Fruit fly (Drosophila melanogaster) whole organism, prepupa: ENCODE data around the gene CG1233.

Experiments used
- Blimp-1 ChIP-seq: fragments of 200-800 bp; sonication (Bioruptor generic); optimal IDR thresholded peaks from 3 replicates; lab custom pipeline; 2017; ENCODE audit warnings: missing biosample characterization, missing genetic modification characterization, mild to moderate bottlenecking, moderate library complexity, missing genetic modification reagents
- CG11294 ChIP-seq: fragments of 200-800 bp; sonication (Bioruptor generic); IDR thresholded peaks from 2 replicates; pipeline ENCODE4 v1.3.6; 2022; ENCODE audit warnings: missing biosample characterization, missing genetic modification characterization
- CG34406 ChIP-seq: fragments of 200-800 bp; sonication (Bioruptor generic); optimal IDR thresholded peaks from 3 replicates; lab custom pipeline; 2016; ENCODE audit warnings: missing biosample characterization, missing genetic modification characterization
- CG3919 ChIP-seq: fragments of 200-800 bp; sonication (Bioruptor generic); optimal IDR thresholded peaks from 3 replicates; lab custom pipeline; 2016; ENCODE audit warnings: missing biosample characterization, missing genetic modification characterization
- CG6163 ChIP-seq: fragments of 200-800 bp; sonication (Bioruptor generic); IDR thresholded peaks from 3 replicates; pipeline ENCODE4 v1.3.6; 2022; ENCODE audit warnings: missing biosample characterization, missing genetic modification characterization
- CG6276 ChIP-seq: fragments of 200-800 bp; sonication (Bioruptor generic); optimal IDR thresholded peaks from 2 replicates; lab custom pipeline; 2017; ENCODE audit warnings: missing biosample characterization, mild to moderate bottlenecking, missing genetic modification characterization
- Eip75B ChIP-seq: fragments of 200-800 bp; sonication (Bioruptor generic); optimal IDR thresholded peaks from 3 replicates; lab custom pipeline; 2016; ENCODE audit warnings: missing biosample characterization, missing genetic modification characterization
- Eip93F ChIP-seq: fragments of 200-800 bp; sonication (Bioruptor generic); optimal IDR thresholded peaks from 2 replicates; lab custom pipeline; 2016; ENCODE audit warnings: missing biosample characterization, mild to moderate bottlenecking, missing genetic modification characterization
- Gug ChIP-seq: fragments of 200-800 bp; sonication (Bioruptor generic); IDR thresholded peaks from 2 replicates; pipeline ENCODE4 v1.3.6; 2022; ENCODE audit warnings: missing biosample characterization, missing genetic modification characterization
- dac ChIP-seq: fragments of 200-800 bp; sonication (Bioruptor generic); optimal IDR thresholded peaks from 2 replicates; lab custom pipeline; 2017; ENCODE audit warnings: missing biosample characterization, mild to moderate bottlenecking, missing genetic modification characterization
- esn ChIP-seq: fragments of 200-800 bp; sonication (Bioruptor generic); optimal IDR thresholded peaks from 2 replicates; lab custom pipeline; 2016; ENCODE audit warnings: missing biosample characterization, mild to moderate bottlenecking, missing genetic modification characterization, moderate library complexity
- fd59A ChIP-seq: fragments of 200-800 bp; sonication (Bioruptor generic); optimal IDR thresholded peaks from 2 replicates; lab custom pipeline; 2017; ENCODE audit warnings: missing biosample characterization, mild to moderate bottlenecking, missing genetic modification characterization, missing genetic modification reagents
- topi ChIP-seq: fragments of 200-800 bp; sonication (Bioruptor generic); optimal IDR thresholded peaks from 3 replicates; lab custom pipeline; 2016; ENCODE audit warnings: missing biosample characterization, missing genetic modification characterization

DNA sequence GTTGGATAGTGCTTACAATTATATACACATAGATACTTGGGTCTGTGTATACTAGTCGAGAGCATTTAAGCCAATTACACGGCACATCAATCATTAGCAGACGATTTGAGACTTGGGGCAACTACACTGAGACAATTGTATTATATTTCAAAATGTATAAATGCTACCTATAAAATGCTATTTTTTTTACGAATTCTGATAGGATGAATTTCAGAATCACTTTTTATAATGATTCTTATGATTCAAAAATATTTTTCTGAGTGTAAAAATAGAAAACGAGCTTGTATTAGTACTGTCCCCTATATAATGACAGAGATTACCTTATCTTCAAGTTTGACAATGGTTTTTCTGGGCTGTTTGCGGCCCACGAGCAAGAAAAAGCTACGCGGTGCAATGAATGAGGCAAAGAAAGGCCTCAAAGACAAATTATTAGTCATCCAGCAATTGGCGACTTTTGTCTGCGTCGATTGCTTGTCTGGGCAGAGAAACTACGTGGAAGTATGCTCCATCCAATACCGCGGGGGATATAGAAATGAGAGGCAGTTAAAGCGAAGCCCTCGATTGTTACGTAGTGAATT is 10.5 kb upstream of the CG1233 start:
- peak; percentile 66 for TF ChIP-seq CG6163 (GFP tag; lab: Robert Waterston, UW)
- no peak for TF ChIP-seq Eip93F (GFP tag; lab: Kevin White, UChicago)
- no peak for TF ChIP-seq CG34406 (GFP tag; lab: Kevin White, UChicago)
- no peak for TF ChIP-seq Blimp-1 (GFP tag; lab: Kevin White, UChicago)
- TF ChIP-seq CG11294 (GFP tag; lab: Robert Waterston, UW), result peak; percentile 47; the same call in 1 of the 2 replicates
- TF ChIP-seq Gug (GFP tag; lab: Robert Waterston, UW), result peak; percentile 67
- TF ChIP-seq CG3919 (GFP tag; lab: Kevin White, UChicago), result no peak
- TF ChIP-seq dac (GFP tag; lab: Kevin White, UChicago), result no peak
- TF ChIP-seq fd59A (GFP tag; lab: Kevin White, UChicago), result no peak
- TF ChIP-seq topi (GFP tag; lab: Kevin White, UChicago), result no peak
- TF ChIP-seq esn, result peak; percentile 63
- no peak for TF ChIP-seq Eip75B (GFP tag; lab: Kevin White, UChicago)
- no peak for TF ChIP-seq CG6276 (GFP tag; lab: Kevin White, UChicago)
